Worm (Caenorhabditis elegans) whole organism, midembryonic: ENCODE data around the gene T08G5.1.
"Not testable (repeated sequence)": the region's sequence is repeated elsewhere in the genome, so short reads cannot be mapped to it uniquely, and the experiment has no call there.

Source experiments
- T22C8.4 ChIP-seq: fragments of 200-800 bp; sonication (Bioruptor generic); IDR thresholded peaks from 2 replicates; pipeline ENCODE4 v1.3.6; 2022; ENCODE audit warnings: missing genetic modification characterization, missing compliant biosample characterization
- cog-1 ChIP-seq: sonication (generic microtip); optimal IDR thresholded peaks from 2 replicates; lab custom pipeline; 2016; ENCODE audit warnings: missing genetic modification characterization, missing compliant biosample characterization
- flt-1 ChIP-seq: fragments of 200-800 bp; sonication (Bioruptor generic); IDR thresholded peaks from 2 replicates; pipeline ENCODE4 v1.3.6; 2022; ENCODE audit warnings: missing genetic modification characterization, missing compliant biosample characterization
- klf-2 ChIP-seq: fragments of 200-800 bp; sonication (Bioruptor generic); conservative IDR thresholded peaks from 2 replicates; pipeline ENCODE4 v1.3.6; 2022; ENCODE audit warnings: missing genetic modification reagents, missing genetic modification characterization, missing compliant biosample characterization
- med-1 ChIP-seq: sonication (generic microtip); optimal IDR thresholded peaks from 2 replicates; lab custom pipeline; 2017; ENCODE audit warnings: missing genetic modification characterization, mild to moderate bottlenecking, missing compliant biosample characterization, antibody characterized with exemption, missing genetic modification reagents; ENCODE audit not compliant: insufficient read depth
- ref-1 ChIP-seq: fragments of 200-800 bp; sonication (Bioruptor generic); conservative IDR thresholded peaks from 2 replicates; pipeline ENCODE4 v1.3.6; 2022; ENCODE audit warnings: missing genetic modification reagents, missing genetic modification characterization, missing compliant biosample characterization
- tab-1 ChIP-seq: fragments of 200-800 bp; sonication (Bioruptor generic); IDR thresholded peaks from 2 replicates; pipeline ENCODE4 v1.3.6; 2022; ENCODE audit warnings: missing genetic modification characterization, missing compliant biosample characterization
- ztf-23 ChIP-seq: fragments of 200-800 bp; sonication (Bioruptor generic); IDR thresholded peaks from 2 replicates; pipeline ENCODE4 v1.3.6; 2022; ENCODE audit warnings: missing genetic modification reagents, missing genetic modification characterization, missing compliant biosample characterization
- ztf-29 ChIP-seq: fragments of 200-800 bp; sonication (Bioruptor generic); IDR thresholded peaks from 2 replicates; pipeline ENCODE4 v1.3.6; 2022; ENCODE audit warnings: missing genetic modification reagents, missing genetic modification characterization, missing compliant biosample characterization

T08G5.1 gene

ce11 chrV:14023074-14023473 is 4.5 kb downstream of the T08G5.1 start, which contains the start of gene T08G5.15:
TSS of gene T08G5.15 (minus strand) at chrV:14023174.
- TF ChIP-seq tab-1 (GFP tag; lab: Robert Waterston, UW) (no peak), ref-1 (GFP tag; lab: Robert Waterston, UW) (no peak), ztf-29 (GFP tag; lab: Robert Waterston, UW) (no peak), flt-1 (no peak), cog-1 (tag; lab: Kevin White, UChicago) (no peak), med-1 (GFP tag; lab: Kevin White, UChicago) (no peak)

ce11 chrV:14026194-14026593 is 7.6 kb downstream of the T08G5.1 start, which contains the start of gene T08G5.2:
TSS of gene T08G5.2 (minus strand) at chrV:14026294.
- no peak for TF ChIP-seq med-1 (GFP tag; lab: Kevin White, UChicago)
- TF ChIP-seq flt-1 = no peak
- TF ChIP-seq ztf-23 (GFP tag; lab: Robert Waterston, UW) = no peak
- TF ChIP-seq T22C8.4 (GFP tag; lab: Robert Waterston, UW) = no peak
- no peak for TF ChIP-seq ref-1 (GFP tag; lab: Robert Waterston, UW)
- TF ChIP-seq tab-1 (GFP tag; lab: Robert Waterston, UW) = no peak
- no peak for TF ChIP-seq klf-2 (GFP tag; lab: Robert Waterston, UW)
- no peak for TF ChIP-seq ztf-29 (GFP tag; lab: Robert Waterston, UW)
- no peak for TF ChIP-seq cog-1 (tag; lab: Kevin White, UChicago)

- TF ChIP-seq flt-1 = no peak
- TF ChIP-seq med-1 (GFP tag; lab: Kevin White, UChicago) = no peak
- TF ChIP-seq ref-1 (GFP tag; lab: Robert Waterston, UW) = no peak
- TF ChIP-seq tab-1 (GFP tag; lab: Robert Waterston, UW) = no peak
- no peak for TF ChIP-seq klf-2 (GFP tag; lab: Robert Waterston, UW)
- no peak for TF ChIP-seq ztf-29 (GFP tag; lab: Robert Waterston, UW)
- no peak for TF ChIP-seq cog-1 (tag; lab: Kevin White, UChicago)
- TF ChIP-seq T22C8.4 (GFP tag; lab: Robert Waterston, UW) = no peak
- no peak for TF ChIP-seq ztf-23 (GFP tag; lab: Robert Waterston, UW)
Observed at ce11 chrV:14027384-14027783, 8.8 kb downstream of the T08G5.1 start, which contains the start of gene T08G5.3. TSS of gene T08G5.3 (minus strand) at chrV:14027484.

- no peak for TF ChIP-seq klf-2 (GFP tag; lab: Robert Waterston, UW)
- 0 out of 2 replicates have a peak, but pooled peaks have one; percentile 68 for TF ChIP-seq tab-1 (GFP tag; lab: Robert Waterston, UW)
- no peak for TF ChIP-seq med-1 (GFP tag; lab: Kevin White, UChicago)
- peak; percentile 70; the same call in 1 of the 2 replicates for TF ChIP-seq flt-1
- TF ChIP-seq ztf-23 (GFP tag; lab: Robert Waterston, UW) = no peak
- TF ChIP-seq ref-1 (GFP tag; lab: Robert Waterston, UW) = no peak
- no peak for TF ChIP-seq T22C8.4 (GFP tag; lab: Robert Waterston, UW)
- no peak for TF ChIP-seq cog-1 (tag; lab: Kevin White, UChicago)
Observed at ce11 chrV:14028256-14028743, 9.7 kb downstream of the T08G5.1 start.

ce11 chrV:14033649-14034048 is 15.1 kb downstream of the T08G5.1 start, which contains the start of gene ins-10:
TSS of gene ins-10 (plus strand) at chrV:14033949.
- TF ChIP-seq tab-1 (GFP tag; lab: Robert Waterston, UW) = no peak
- TF ChIP-seq ztf-23 (GFP tag; lab: Robert Waterston, UW) = no peak
- TF ChIP-seq klf-2 (GFP tag; lab: Robert Waterston, UW) = no peak
- TF ChIP-seq ref-1 (GFP tag; lab: Robert Waterston, UW) = no peak
- no peak for TF ChIP-seq flt-1
- no peak for TF ChIP-seq med-1 (GFP tag; lab: Kevin White, UChicago)
- no peak for TF ChIP-seq ztf-29 (GFP tag; lab: Robert Waterston, UW)
- no peak for TF ChIP-seq cog-1 (tag; lab: Kevin White, UChicago)
- TF ChIP-seq T22C8.4 (GFP tag; lab: Robert Waterston, UW) = no peak

ce11 chrV:14038328-14039084 is 19.9 kb downstream of the T08G5.1 start, which contains the start of gene vps-39:
TSS of gene vps-39 (minus strand) at chrV:14038378.
- TF ChIP-seq klf-2 (GFP tag; lab: Robert Waterston, UW) (peak; percentile 84), ztf-23 (GFP tag; lab: Robert Waterston, UW) (peak; percentile 90), tab-1 (GFP tag; lab: Robert Waterston, UW) (peak; percentile 62; the same call in 1 of the 2 replicates), med-1 (GFP tag; lab: Kevin White, UChicago) (peak; percentile 36), T22C8.4 (GFP tag; lab: Robert Waterston, UW) (peak; percentile 65), flt-1 (peak; percentile 83), ref-1 (GFP tag; lab: Robert Waterston, UW) (peak; percentile 35; the same call in 1 of the 2 replicates), ztf-29 (GFP tag; lab: Robert Waterston, UW) (peak; percentile 7; the same call in 1 of the 2 replicates)

- not testable (repeated sequence) for TF ChIP-seq tab-1 (GFP tag; lab: Robert Waterston, UW); cog-1 (tag; lab: Kevin White, UChicago); med-1 (GFP tag; lab: Kevin White, UChicago)
Observed at ce11 chrV:14049274-14049673, 30.7 kb downstream of the T08G5.1 start, which contains the start of gene F58D12.1. TSS of gene F58D12.1 (plus strand) at chrV:14049574.

- TF ChIP-seq klf-2 (GFP tag; lab: Robert Waterston, UW) = peak; percentile 63; the same call in 1 of the 2 replicates
- peak; percentile 82 for TF ChIP-seq ztf-23 (GFP tag; lab: Robert Waterston, UW)
- peak; percentile 74 for TF ChIP-seq cog-1 (tag; lab: Kevin White, UChicago)
- peak; percentile 59; the same call in 1 of the 2 replicates for TF ChIP-seq ztf-29 (GFP tag; lab: Robert Waterston, UW)
- TF ChIP-seq flt-1 = peak; percentile 73; the same call in 1 of the 2 replicates
- peak; percentile 67 for TF ChIP-seq T22C8.4 (GFP tag; lab: Robert Waterston, UW)
Observed at ce11 chrV:14055097-14055496, 36.5 kb downstream of the T08G5.1 start.
